Fruit fly (Drosophila melanogaster) whole organism, wandering third instar larva: ENCODE data around the gene CCHa2.
A peak's percentile ranks its signal among the peaks of the same experiment; 100 is the strongest.

Experiments used
- Abd-B ChIP-seq: fragments of >200 bp; optimal IDR thresholded peaks from 2 replicates; lab custom pipeline; 2017; ENCODE audit warnings: missing biosample characterization, missing genetic modification characterization
- CG32264 ChIP-seq: fragments of 200-800 bp; sonication (Bioruptor generic); optimal IDR thresholded peaks from 2 replicates; lab custom pipeline; 2016; ENCODE audit warnings: missing biosample characterization, missing genetic modification characterization
- Dfd ChIP-seq: fragments of >200 bp; optimal IDR thresholded peaks from 2 replicates; lab custom pipeline; 2017; ENCODE audit warnings: missing biosample characterization, missing genetic modification characterization
- Dif ChIP-seq: fragments of 200-275, 200-300 bp; sonication (Bioruptor generic); optimal IDR thresholded peaks from 2 replicates; lab custom pipeline; 2018; ENCODE audit warnings: missing biosample characterization, missing genetic modification characterization; ENCODE audit not compliant: partially characterized antibody
- Hr78 ChIP-seq: fragments of >200 bp; optimal IDR thresholded peaks from 2 replicates; lab custom pipeline; 2017; ENCODE audit warnings: missing biosample characterization, missing genetic modification characterization
- Myc ChIP-seq: fragments of >200 bp; optimal IDR thresholded peaks from 2 replicates; lab custom pipeline; 2017
- N ChIP-seq: fragments of >200 bp; optimal IDR thresholded peaks from 2 replicates; lab custom pipeline; 2018; ENCODE audit warnings: missing biosample characterization, missing external identifiers, missing genetic modification characterization
- OdsH ChIP-seq: fragments of 200-800 bp; sonication (Bioruptor generic); optimal IDR thresholded peaks from 2 replicates; lab custom pipeline; 2016; ENCODE audit warnings: missing biosample characterization, mild to moderate bottlenecking, missing genetic modification characterization
- Rel ChIP-seq, 2 experiments: fragments of 200-800 bp; sonication (Bioruptor generic) in 1 of 2; optimal IDR thresholded peaks; 2 replicates in 1 of 2; 3 replicates in 1 of 2; lab custom pipeline; 2016 to 2019; ENCODE audit warnings: mild to moderate bottlenecking in 2 of 2, missing biosample characterization in 2 of 2, missing genetic modification characterization in 2 of 2, moderate library complexity in 1 of 2
- Vsx2 ChIP-seq: fragments of 200-300, 225-300 bp; sonication (Bioruptor generic); optimal IDR thresholded peaks from 2 replicates; lab custom pipeline; 2018; ENCODE audit warnings: missing biosample characterization, missing genetic modification characterization; ENCODE audit not compliant: partially characterized antibody
- br ChIP-seq: fragments of 200-800 bp; sonication (Bioruptor generic); optimal IDR thresholded peaks from 2 replicates; lab custom pipeline; 2016; ENCODE audit warnings: missing biosample characterization, missing genetic modification characterization
- dmrt93B ChIP-seq: fragments of 200-800 bp; sonication (Bioruptor generic); optimal IDR thresholded peaks from 2 replicates; lab custom pipeline; 2018; ENCODE audit warnings: missing biosample characterization, mild to moderate bottlenecking, missing genetic modification characterization
- dsf ChIP-seq: sonication (Bioruptor generic); optimal IDR thresholded peaks from 2 replicates; lab custom pipeline; 2016; ENCODE audit warnings: missing biosample characterization, missing genetic modification characterization, borderline replicate concordance
- ey ChIP-seq: fragments of 200-800 bp; sonication (Bioruptor generic); optimal IDR thresholded peaks from 2 replicates; lab custom pipeline; 2016; ENCODE audit warnings: missing biosample characterization, missing genetic modification characterization
- fru ChIP-seq: fragments of 200-800 bp; sonication (Bioruptor generic); optimal IDR thresholded peaks from 3 replicates; lab custom pipeline; 2016; ENCODE audit warnings: missing biosample characterization, mild to moderate bottlenecking, missing genetic modification characterization
- h ChIP-seq: fragments of 200-800 bp; sonication (Bioruptor generic); optimal IDR thresholded peaks from 3 replicates; lab custom pipeline; 2016; ENCODE audit warnings: missing biosample characterization, mild to moderate bottlenecking, missing genetic modification characterization
- jim ChIP-seq: fragments of 175-275, 200-325 bp; sonication (Bioruptor generic); optimal IDR thresholded peaks from 2 replicates; lab custom pipeline; 2016; ENCODE audit warnings: missing biosample characterization, mild to moderate bottlenecking, missing genetic modification characterization
- lola ChIP-seq: fragments of >200 bp; optimal IDR thresholded peaks from 2 replicates; lab custom pipeline; 2017; ENCODE audit warnings: missing biosample characterization, missing genetic modification characterization
- pan ChIP-seq: fragments of >200 bp; optimal IDR thresholded peaks from 2 replicates; lab custom pipeline; 2017
- rgr ChIP-seq: fragments of 200-800 bp; sonication (Bioruptor generic); optimal IDR thresholded peaks from 3 replicates; lab custom pipeline; 2016; ENCODE audit warnings: missing biosample characterization, mild to moderate bottlenecking, missing genetic modification characterization
- tai ChIP-seq: sonication (Bioruptor generic); optimal IDR thresholded peaks from 2 replicates; lab custom pipeline; 2016; ENCODE audit warnings: missing biosample characterization, missing genetic modification characterization
- usp ChIP-seq: fragments of >200 bp; optimal IDR thresholded peaks from 2 replicates; lab custom pipeline; 2017; ENCODE audit warnings: missing biosample characterization, missing genetic modification characterization

The CCHa2 gene

dm6 chr3R:13363347-13363994 lies 31.5 kb downstream of the CCHa2 start:
- TF ChIP-seq OdsH (GFP tag; lab: Kevin White, UChicago), result no peak
- TF ChIP-seq dsf (GFP tag; lab: Kevin White, UChicago), result no peak
- TF ChIP-seq br (GFP tag; lab: Kevin White, UChicago), result no peak
- TF ChIP-seq dmrt93B (GFP tag; lab: Kevin White, UChicago), result no peak
- TF ChIP-seq tai (GFP tag; lab: Kevin White, UChicago), result no peak
- TF ChIP-seq h (GFP tag; lab: Kevin White, UChicago), result no peak

- TF ChIP-seq jim (GFP tag; lab: Kevin White, UChicago) (no peak), Dif (peak; percentile 49), pan (lab: Kevin White, UChicago) (no peak), rgr (GFP tag; lab: Kevin White, UChicago) (peak; percentile 1), Myc (peak; percentile 28), Hr78 (GFP tag; lab: Kevin White, UChicago) (no peak), N (GFP tag; lab: Kevin White, UChicago) (peak; percentile 48)
Observed at dm6 chr3R:13360108-13360507, 34.9 kb downstream of the CCHa2 start.

- TF ChIP-seq lola (GFP tag; lab: Kevin White, UChicago) (no peak), Dfd (GFP tag; lab: Kevin White, UChicago) (peak; percentile 58), CG32264 (GFP tag; lab: Kevin White, UChicago) (no peak), Rel (GFP tag; optimal IDR thresholded peaks at IDR 0.05; lab: Kevin White, UChicago) (no peak), Rel (tag; optimal IDR thresholded peaks at IDR 0.05; lab: Kevin White, UChicago) (no peak)
- TF ChIP-seq, all 38 proteins: peak for 1
Observed at dm6 chr3R:13356960-13357359, 38.0 kb downstream of the CCHa2 start.

dm6 chr3R:13353373-13353772 lies 41.6 kb downstream of the CCHa2 start, which contains the start of gene mthl12:
Gene mthl12, plus strand, starts transcription at chr3R:13353673.
- TF ChIP-seq Vsx2 (GFP tag; lab: Kevin White, UChicago) (no peak), Hr78 (GFP tag; lab: Kevin White, UChicago) (no peak), dmrt93B (GFP tag; lab: Kevin White, UChicago) (no peak), Dif (no peak), fru (no peak), usp (GFP tag; lab: Kevin White, UChicago) (no peak), Abd-B (GFP tag; lab: Kevin White, UChicago) (no peak), ey (no peak)
